Fruit fly (Drosophila melanogaster): ENCODE results near the gene GluClalpha.

DNA sequence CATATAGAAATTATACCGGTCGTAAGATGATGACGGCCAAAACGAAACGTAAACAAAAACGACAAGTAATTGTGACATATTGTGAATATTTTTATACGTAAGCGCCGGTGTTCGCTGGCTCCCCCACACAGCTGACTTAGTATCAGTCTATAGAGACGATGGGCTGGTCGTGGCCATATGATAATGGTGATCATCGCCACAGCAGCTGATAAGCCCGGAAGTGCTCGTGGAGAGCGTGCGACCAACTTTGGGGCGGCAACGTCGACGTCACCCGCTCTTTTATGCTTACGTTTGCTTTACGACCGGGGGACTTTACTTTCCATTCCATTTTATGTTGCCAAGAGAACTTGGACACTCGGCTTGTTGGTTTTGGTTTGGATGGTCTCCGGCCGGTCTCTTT, 62.2 kb downstream of the GluClalpha start:
- TF ChIP-seq cic (GFP tag; optimal IDR thresholded peaks at IDR 0.05) (no peak), toe (GFP tag; optimal IDR thresholded peaks at IDR 0.05) (no peak), cnc (optimal IDR thresholded peaks at IDR 0.05) (no peak), CG12768 (GFP tag; optimal IDR thresholded peaks at IDR 0.05) (no peak), bab1 (GFP tag; optimal IDR thresholded peaks at IDR 0.05) (no peak), kay (GFP tag; ENCODE audit: borderline replicate concordance) (no peak), CG33017 (tag; optimal IDR thresholded peaks at IDR 0.05) (no peak), CG14711 (tag; optimal IDR thresholded peaks at IDR 0.05) (no peak), CG7101 (tag; optimal IDR thresholded peaks at IDR 0.05) (no peak), Clk (GFP tag; optimal IDR thresholded peaks at IDR 0.05) (no peak), Mnt (GFP tag; optimal IDR thresholded peaks at IDR 0.05) (no peak), Crg-1 (GFP tag; optimal IDR thresholded peaks at IDR 0.05) (no peak), CG11617 (GFP tag; optimal IDR thresholded peaks at IDR 0.05) (no peak), ovo (GFP tag; optimal IDR thresholded peaks at IDR 0.05) (no peak)

Data from whole organism, adult.